Fruit fly (Drosophila melanogaster) whole organism, embryonic: Measurements from ENCODE around the gene CG14352.

Source experiments
- CG12155 ChIP-seq: fragments of 200-800 bp; sonication (Bioruptor generic); optimal IDR thresholded peaks from 3 replicates; lab custom pipeline; 2016; ENCODE audit warnings: missing biosample characterization, missing genetic modification characterization
- CG13123 ChIP-seq: fragments of 200-800 bp; sonication (Bioruptor generic); optimal IDR thresholded peaks from 2 replicates; lab custom pipeline; 2016; ENCODE audit warnings: missing biosample characterization, missing genetic modification characterization
- CG13624 ChIP-seq: fragments of 200-800 bp; sonication (Bioruptor generic); optimal IDR thresholded peaks from 2 replicates; lab custom pipeline; 2016; ENCODE audit warnings: missing biosample characterization, missing genetic modification characterization
- CG15073 ChIP-seq: fragments of 200-800 bp; sonication (Bioruptor generic); optimal IDR thresholded peaks from 2 replicates; lab custom pipeline; 2016; ENCODE audit warnings: missing biosample characterization, missing genetic modification characterization
- CG1529 ChIP-seq: fragments of 200-800 bp; sonication (Bioruptor generic); optimal IDR thresholded peaks from 3 replicates; lab custom pipeline; 2018; ENCODE audit warnings: missing biosample characterization, missing genetic modification characterization
- CG1603 ChIP-seq: fragments of 200-800 bp; sonication (Bioruptor generic); optimal IDR thresholded peaks from 2 replicates; lab custom pipeline; 2019; ENCODE audit warnings: missing biosample characterization, mild to moderate bottlenecking, missing genetic modification characterization, moderate library complexity
- CG2678 ChIP-seq: fragments of 200-800 bp; sonication (Bioruptor generic); optimal IDR thresholded peaks from 3 replicates; lab custom pipeline; 2019; ENCODE audit warnings: missing biosample characterization, mild to moderate bottlenecking, missing genetic modification characterization, moderate library complexity
- CG2712 ChIP-seq: fragments of 200-800 bp; optimal IDR thresholded peaks from 3 replicates; lab custom pipeline; 2019; ENCODE audit warnings: missing biosample characterization, mild to moderate bottlenecking, missing genetic modification characterization, moderate library complexity
- CG31388 ChIP-seq: fragments of 200-800 bp; sonication (Bioruptor generic); optimal IDR thresholded peaks from 2 replicates; lab custom pipeline; 2016; ENCODE audit warnings: missing biosample characterization, missing genetic modification characterization
- CG4282 ChIP-seq: fragments of 200-800 bp; sonication (Bioruptor generic); optimal IDR thresholded peaks from 2 replicates; lab custom pipeline; 2016; ENCODE audit warnings: missing biosample characterization, missing genetic modification characterization
- CG5180 ChIP-seq: fragments of 200-800 bp; sonication (Bioruptor generic); optimal IDR thresholded peaks from 3 replicates; lab custom pipeline; 2017; ENCODE audit warnings: missing biosample characterization, missing genetic modification characterization, mild to moderate bottlenecking, moderate library complexity, missing genetic modification reagents
- CG6175 ChIP-seq: fragments of 200-800 bp; sonication (Bioruptor generic); IDR thresholded peaks from 3 replicates; pipeline ENCODE4 v1.3.6; 2022; ENCODE audit warnings: missing biosample characterization, missing genetic modification characterization
- CG6654 ChIP-seq: fragments of 200-800 bp; sonication (Bioruptor generic); optimal IDR thresholded peaks from 2 replicates; lab custom pipeline; 2017; ENCODE audit warnings: missing biosample characterization, mild to moderate bottlenecking, missing genetic modification characterization
- CG6813 ChIP-seq: fragments of 200-800 bp; sonication (Bioruptor generic); optimal IDR thresholded peaks from 2 replicates; lab custom pipeline; 2017; ENCODE audit warnings: missing biosample characterization, missing genetic modification characterization, mild to moderate bottlenecking, moderate library complexity, missing genetic modification reagents
- CG7556 ChIP-seq: fragments of 200-800 bp; sonication (Bioruptor generic); optimal IDR thresholded peaks from 2 replicates; lab custom pipeline; 2017; ENCODE audit warnings: missing biosample characterization, mild to moderate bottlenecking, missing genetic modification characterization
- CG7987 ChIP-seq: fragments of 200-800 bp; sonication (Bioruptor generic); optimal IDR thresholded peaks from 2 replicates; lab custom pipeline; 2018; ENCODE audit warnings: missing biosample characterization, mild to moderate bottlenecking, missing genetic modification characterization, moderate library complexity
- CG8359 ChIP-seq: fragments of 200-800 bp; sonication (Bioruptor generic); optimal IDR thresholded peaks from 2 replicates; lab custom pipeline; 2017; ENCODE audit warnings: missing biosample characterization, mild to moderate bottlenecking, missing genetic modification characterization, borderline replicate concordance
- CG8478 ChIP-seq: fragments of >200 bp; optimal IDR thresholded peaks from 2 replicates; lab custom pipeline; 2018
- CG9215 ChIP-seq: fragments of 200-800 bp; sonication (Bioruptor generic); IDR thresholded peaks from 2 replicates; pipeline ENCODE4 v1.3.6; 2022; ENCODE audit warnings: missing biosample characterization, missing genetic modification characterization
- Dek ChIP-seq: fragments of 200-800 bp; sonication (Bioruptor generic); optimal IDR thresholded peaks from 3 replicates; lab custom pipeline; 2019; ENCODE audit warnings: missing biosample characterization, mild to moderate bottlenecking, missing genetic modification characterization, moderate library complexity
- Fer2 ChIP-seq: fragments of 200-800 bp; sonication (Bioruptor generic); optimal IDR thresholded peaks from 2 replicates; lab custom pipeline; 2018; ENCODE audit warnings: missing biosample characterization, mild to moderate bottlenecking, missing genetic modification characterization, moderate library complexity
- GATAe ChIP-seq: fragments of 200-800 bp; sonication (Bioruptor generic); conservative IDR thresholded peaks from 2 replicates; pipeline ENCODE4 v1.3.6; 2022; ENCODE audit warnings: missing biosample characterization, missing genetic modification characterization
- HmgD ChIP-seq: fragments of 200-800 bp; sonication (Bioruptor generic); optimal IDR thresholded peaks from 3 replicates; lab custom pipeline; 2016; ENCODE audit warnings: missing biosample characterization, missing genetic modification characterization
- Hmx ChIP-seq: fragments of 200-800 bp; sonication (Bioruptor generic); optimal IDR thresholded peaks from 2 replicates; lab custom pipeline; 2016; ENCODE audit warnings: missing biosample characterization, missing genetic modification characterization
- Scr ChIP-seq: fragments of 200-800 bp; sonication (Bioruptor generic); IDR thresholded peaks from 2 replicates; pipeline ENCODE4 v1.3.6; 2022; ENCODE audit warnings: missing biosample characterization, missing genetic modification characterization; ENCODE audit not compliant: partially characterized antibody
- TFAM ChIP-seq: fragments of 200-800 bp; sonication (Bioruptor generic); optimal IDR thresholded peaks from 2 replicates; lab custom pipeline; 2017; ENCODE audit warnings: missing biosample characterization, missing genetic modification characterization, inconsistent platforms
- Vsx1 ChIP-seq: fragments of 200-800 bp; sonication (Bioruptor generic); optimal IDR thresholded peaks from 2 replicates; lab custom pipeline; 2017; ENCODE audit warnings: missing biosample characterization, mild to moderate bottlenecking, missing genetic modification characterization, missing genetic modification reagents
- ato ChIP-seq: fragments of 200-800 bp; sonication (Bioruptor generic); IDR thresholded peaks from 2 replicates; pipeline ENCODE4 v1.3.6; 2022; ENCODE audit warnings: missing biosample characterization, missing genetic modification characterization; ENCODE audit not compliant: partially characterized antibody
- az2 ChIP-seq: fragments of 200-800 bp; sonication (Bioruptor generic); optimal IDR thresholded peaks from 3 replicates; lab custom pipeline; 2016; ENCODE audit warnings: missing biosample characterization, missing genetic modification characterization
- bowl ChIP-seq: fragments of 200-800 bp; sonication (Bioruptor generic); IDR thresholded peaks from 2 replicates; pipeline ENCODE4 v1.3.6; 2022; ENCODE audit warnings: missing biosample characterization, missing genetic modification characterization
- cas ChIP-seq: fragments of 200-800 bp; sonication (Bioruptor generic); IDR thresholded peaks from 2 replicates; pipeline ENCODE4 v1.3.6; 2022; ENCODE audit warnings: missing biosample characterization, missing genetic modification characterization
- cg ChIP-seq: fragments of 200-800 bp; sonication (Bioruptor generic); optimal IDR thresholded peaks from 3 replicates; lab custom pipeline; 2019; ENCODE audit warnings: missing biosample characterization, mild to moderate bottlenecking, missing genetic modification characterization, moderate library complexity
- da ChIP-seq: fragments of 200-800 bp; sonication (Bioruptor generic); optimal IDR thresholded peaks from 2 replicates; lab custom pipeline; 2016; ENCODE audit warnings: missing biosample characterization, missing genetic modification characterization
- dmrt11E ChIP-seq: fragments of 200-800 bp; sonication (Bioruptor generic); optimal IDR thresholded peaks from 3 replicates; lab custom pipeline; 2018; ENCODE audit warnings: missing biosample characterization, mild to moderate bottlenecking, missing genetic modification characterization, moderate library complexity
- fru ChIP-seq: fragments of >200 bp; optimal IDR thresholded peaks from 2 replicates; lab custom pipeline; 2017
- hb ChIP-seq: fragments of 200-800 bp; sonication (Bioruptor generic); IDR thresholded peaks from 3 replicates; pipeline ENCODE4 v1.3.6; 2022; ENCODE audit warnings: missing biosample characterization, missing genetic modification characterization; ENCODE audit not compliant: partially characterized antibody
- klu ChIP-seq: fragments of 200-800 bp; sonication (Bioruptor generic); IDR thresholded peaks from 2 replicates; pipeline ENCODE4 v1.3.6; 2022; ENCODE audit warnings: missing biosample characterization, missing genetic modification characterization
- oc ChIP-seq: fragments of 200-800 bp; sonication (Bioruptor generic); optimal IDR thresholded peaks from 2 replicates; lab custom pipeline; 2018; ENCODE audit warnings: missing biosample characterization, mild to moderate bottlenecking, missing genetic modification characterization, moderate library complexity
- prd ChIP-seq, 3 experiments: fragments of >200 bp in 2 of 3; fragments of 200-800 bp in 1 of 3; sonication (Bioruptor generic) in 1 of 3; optimal IDR thresholded peaks in 2 of 3; IDR thresholded peaks in 1 of 3; 2 replicates in 2 of 3; 3 replicates in 1 of 3; pipeline versions ENCODE4 v1.3.6 to Lab custom; 2017 to 2022; ENCODE audit warnings: missing biosample characterization in 1 of 3, missing genetic modification characterization in 1 of 3
- pum ChIP-seq: fragments of 200-800 bp; sonication (Bioruptor generic); optimal IDR thresholded peaks from 2 replicates; lab custom pipeline; 2016; ENCODE audit warnings: missing biosample characterization, missing genetic modification characterization
- ro ChIP-seq: fragments of 200-800 bp; sonication (Bioruptor generic); IDR thresholded peaks from 2 replicates; pipeline ENCODE4 v1.3.6; 2022; ENCODE audit warnings: missing biosample characterization, missing genetic modification characterization
- row ChIP-seq: fragments of 200-800 bp; sonication (Bioruptor generic); IDR thresholded peaks from 3 replicates; pipeline ENCODE4 v1.3.6; 2022; ENCODE audit warnings: missing biosample characterization, missing genetic modification characterization
- salm ChIP-seq: fragments of 200-800 bp; sonication (Bioruptor generic); optimal IDR thresholded peaks from 2 replicates; lab custom pipeline; 2018; ENCODE audit warnings: missing biosample characterization, mild to moderate bottlenecking, missing genetic modification characterization
- shn ChIP-seq: fragments of 200-800 bp; sonication (Bioruptor generic); optimal IDR thresholded peaks from 3 replicates; lab custom pipeline; 2016; ENCODE audit warnings: missing biosample characterization, missing genetic modification characterization
- sim ChIP-seq: fragments of 200-800 bp; sonication (Bioruptor generic); IDR thresholded peaks from 2 replicates; pipeline ENCODE4 v1.3.6; 2022; ENCODE audit warnings: missing biosample characterization, missing genetic modification characterization
- tap ChIP-seq: fragments of 200-800 bp; optimal IDR thresholded peaks from 3 replicates; lab custom pipeline; 2019; ENCODE audit warnings: missing biosample characterization, mild to moderate bottlenecking, missing genetic modification characterization, moderate library complexity
- tll ChIP-seq, 2 experiments: fragments of 200-800 bp in 1 of 2; fragments of >200 bp in 1 of 2; sonication (Bioruptor generic) in 1 of 2; optimal IDR thresholded peaks; 2 replicates each; lab custom pipeline; 2017 to 2019; ENCODE audit warnings: missing biosample characterization in 2 of 2, missing genetic modification characterization in 2 of 2, mild to moderate bottlenecking in 1 of 2, moderate library complexity in 1 of 2
- tna ChIP-seq: fragments of 200-800 bp; sonication (Bioruptor generic); IDR thresholded peaks from 2 replicates; pipeline ENCODE4 v1.3.6; 2022; ENCODE audit warnings: missing biosample characterization, missing genetic modification characterization; ENCODE audit not compliant: partially characterized antibody
- toy ChIP-seq: fragments of 200-800 bp; sonication (Bioruptor generic); IDR thresholded peaks from 2 replicates; pipeline ENCODE4 v1.3.6; 2022; ENCODE audit warnings: missing biosample characterization, missing genetic modification characterization
- trem ChIP-seq: fragments of 200-800 bp; optimal IDR thresholded peaks from 3 replicates; lab custom pipeline; 2019; ENCODE audit warnings: missing biosample characterization, mild to moderate bottlenecking, missing genetic modification characterization, moderate library complexity
- yki ChIP-seq: fragments of >200 bp; optimal IDR thresholded peaks from 3 replicates; lab custom pipeline; 2018

CG14352 gene

DNA sequence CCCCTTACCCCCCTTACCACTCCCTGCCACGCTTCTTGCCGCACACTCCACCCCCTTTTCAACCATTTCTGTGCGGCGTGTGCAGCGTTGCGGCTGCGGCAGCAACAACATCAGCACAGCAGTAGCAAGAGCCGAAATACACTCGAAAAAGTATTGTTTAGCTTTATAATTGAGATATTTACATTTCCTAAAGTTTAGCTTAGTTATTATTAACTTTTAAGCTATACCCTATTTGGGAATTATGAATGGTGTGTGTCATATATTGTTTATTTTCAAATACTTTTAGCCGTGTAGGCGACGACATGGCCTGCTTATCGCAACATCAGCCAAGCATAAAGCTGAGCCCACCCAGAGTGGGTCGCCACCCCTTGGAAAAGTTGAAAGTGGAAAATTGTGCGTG, 4.5 kb downstream of the CG14352 start (continued):
- TF ChIP-seq tll (GFP tag; optimal IDR thresholded peaks at IDR 0.05; lab: Kevin White, UChicago) (no peak), CG13624 (GFP tag; lab: Kevin White, UChicago) (peak; percentile 64), CG7556 (GFP tag; lab: Kevin White, UChicago) (peak; percentile 82), row (GFP tag; lab: Robert Waterston, UW) (peak; percentile 81), ato (GFP tag; lab: Robert Waterston, UW) (no peak), Vsx1 (GFP tag; lab: Kevin White, UChicago) (no peak), Dek (peak; percentile 46), toy (GFP tag; lab: Robert Waterston, UW) (no peak), cg (GFP tag; lab: Kevin White, UChicago) (no peak), cas (no peak), CG6813 (GFP tag; lab: Kevin White, UChicago) (peak; percentile 63), hb (GFP tag; lab: Robert Waterston, UW) (no peak), tap (tag; lab: Kevin White, UChicago) (peak; percentile 61), bowl (no peak), sim (GFP tag; lab: Robert Waterston, UW) (0 out of 2 replicates have a peak, but pooled peaks have one; percentile 42), CG1529 (GFP tag; lab: Kevin White, UChicago) (peak; percentile 60), CG15073 (GFP tag; lab: Kevin White, UChicago) (no peak), CG31388 (GFP tag; lab: Kevin White, UChicago) (no peak), ro (GFP tag; lab: Robert Waterston, UW) (0 out of 2 replicates have a peak, but pooled peaks have one; percentile 19), CG1603 (tag; lab: Kevin White, UChicago) (peak; percentile 77), CG6175 (GFP tag; lab: Robert Waterston, UW) (no peak; the same call in 2 of the 3 replicates), GATAe (GFP tag; lab: Robert Waterston, UW) (no peak), tna (no peak), CG8478 (lab: Kevin White, UChicago) (no peak), trem (tag; lab: Kevin White, UChicago) (peak; percentile 41), CG6654 (GFP tag; lab: Kevin White, UChicago) (no peak), da (GFP tag; lab: Kevin White, UChicago) (no peak), CG12155 (GFP tag; lab: Kevin White, UChicago) (peak; percentile 41), CG5180 (GFP tag; lab: Kevin White, UChicago) (peak; percentile 37), shn (GFP tag; lab: Kevin White, UChicago) (peak; percentile 24), CG8359 (GFP tag; lab: Kevin White, UChicago) (no peak), pum (GFP tag; lab: Kevin White, UChicago) (peak; percentile 32), CG9215 (GFP tag; lab: Robert Waterston, UW) (peak; percentile 36; the same call in 1 of the 2 replicates), HmgD (GFP tag; lab: Kevin White, UChicago) (no peak), fru (lab: Kevin White, UChicago) (no peak), CG4282 (no peak), CG2678 (peak; percentile 82), dmrt11E (peak; percentile 0), TFAM (GFP tag; lab: Kevin White, UChicago) (no peak), Fer2 (tag; lab: Kevin White, UChicago) (no peak), CG13123 (no peak), klu (GFP tag; lab: Robert Waterston, UW) (peak; percentile 30; the same call in 1 of the 2 replicates), prd (optimal IDR thresholded peaks at IDR 0.05; lab: Kevin White, UChicago) (no peak), prd (GFP tag; IDR thresholded peaks at IDR 0.05; lab: Robert Waterston, UW) (peak; percentile 74), Scr (GFP tag; lab: Robert Waterston, UW) (no peak), Hmx (no peak), CG2712 (peak; percentile 73), az2 (GFP tag; lab: Kevin White, UChicago) (peak; percentile 58), yki (lab: Kevin White, UChicago) (no peak), CG7987 (GFP tag; lab: Kevin White, UChicago) (no peak), salm (peak; percentile 36), oc (peak; percentile 69)
